Worm (Caenorhabditis elegans) whole organism, L4 larva: Measurements from ENCODE around the gene F31F6.3.

Experiments used
- F10B5.3 ChIP-seq: sonication (generic microtip); optimal IDR thresholded peaks from 2 replicates; lab custom pipeline; 2016; ENCODE audit warnings: mild to moderate bottlenecking, missing genetic modification characterization, missing compliant biosample characterization
- F26F4.8 ChIP-seq: fragments of 200-800 bp; sonication (Bioruptor generic); conservative IDR thresholded peaks from 2 replicates; pipeline ENCODE4 v1.3.6; 2022; ENCODE audit warnings: missing genetic modification characterization, missing compliant biosample characterization
- F44E2.7 ChIP-seq: fragments of 200-800 bp; sonication (Bioruptor generic); IDR thresholded peaks from 2 replicates; pipeline ENCODE4 v2.1.2; 2022; ENCODE audit warnings: missing genetic modification characterization, missing compliant biosample characterization
- R02D3.7 ChIP-seq: fragments of 150-350 bp; sonication (generic microtip); optimal IDR thresholded peaks from 3 replicates; lab custom pipeline; 2014; ENCODE audit warnings: missing biosample characterization, missing genetic modification characterization
- Y105C5A.15 ChIP-seq: fragments of 200-800 bp; sonication (Bioruptor generic); IDR thresholded peaks from 2 replicates; pipeline ENCODE4 v1.3.6; 2022; ENCODE audit warnings: missing genetic modification characterization, missing compliant biosample characterization
- Y48G9A.11 ChIP-seq: fragments of 200-800 bp; sonication (Bioruptor generic); IDR thresholded peaks from 2 replicates; pipeline ENCODE4 v1.3.6; 2022; ENCODE audit warnings: missing genetic modification reagents, missing genetic modification characterization, missing compliant biosample characterization
- Y75B8A.6 ChIP-seq: fragments of 200-800 bp; sonication (Bioruptor generic); IDR thresholded peaks from 2 replicates; pipeline ENCODE4 v1.3.6; 2022; ENCODE audit warnings: missing genetic modification reagents, missing genetic modification characterization, missing compliant biosample characterization
- ZK337.2 ChIP-seq: fragments of 200-800 bp; sonication (Bioruptor generic); IDR thresholded peaks from 2 replicates; pipeline ENCODE4 v1.3.6; 2022; ENCODE audit warnings: missing genetic modification reagents, missing genetic modification characterization, missing compliant biosample characterization
- aha-1 ChIP-seq: fragments of 150-350 bp; peaks from one replicate; lab custom pipeline; 2014; ENCODE audit warnings: missing biosample characterization, missing genetic modification characterization
- aly-2 ChIP-seq: sonication (generic microtip); optimal IDR thresholded peaks from 2 replicates; lab custom pipeline; 2018; ENCODE audit warnings: missing biosample characterization, missing genetic modification characterization
- ama-1 ChIP-seq: fragments of 150-350 bp; optimal IDR thresholded peaks from 2 replicates; lab custom pipeline; 2014; ENCODE audit warnings: inconsistent platforms, mixed read lengths
- ceh-20 ChIP-seq: fragments of 200-800 bp; sonication (Bioruptor generic); IDR thresholded peaks from 2 replicates; pipeline ENCODE4 v1.3.6; 2022; ENCODE audit warnings: missing genetic modification reagents, missing genetic modification characterization, missing compliant biosample characterization
- ceh-28 ChIP-seq: fragments of 150-350 bp; optimal IDR thresholded peaks from 2 replicates; lab custom pipeline; 2014; ENCODE audit warnings: missing biosample characterization, missing genetic modification reagents, missing genetic modification characterization
- ceh-32 ChIP-seq: sonication (generic microtip); optimal IDR thresholded peaks from 2 replicates; lab custom pipeline; 2016; ENCODE audit warnings: mild to moderate bottlenecking, missing genetic modification characterization, missing compliant biosample characterization; ENCODE audit not compliant: poor library complexity
- ceh-82 ChIP-seq: sonication (generic microtip); optimal IDR thresholded peaks from 2 replicates; lab custom pipeline; 2017; ENCODE audit warnings: missing biosample characterization, missing genetic modification characterization
- ctbp-1 ChIP-seq: fragments of 200-800 bp; sonication (Bioruptor generic); IDR thresholded peaks from 2 replicates; pipeline ENCODE4 v1.3.6; 2022; ENCODE audit warnings: missing genetic modification reagents, missing genetic modification characterization, missing compliant biosample characterization
- daf-16 ChIP-seq, 3 experiments: sonication (generic microtip); optimal IDR thresholded peaks; 2 replicates each; lab custom pipeline; 2016 to 2017; ENCODE audit warnings: missing genetic modification characterization in 3 of 3, missing genetic modification reagents in 3 of 3, mild to moderate bottlenecking in 2 of 3, missing compliant biosample characterization in 2 of 3, missing biosample characterization in 1 of 3, moderate library complexity in 1 of 3
- daf-19 ChIP-seq: fragments of 200-800 bp; sonication (Bioruptor generic); conservative IDR thresholded peaks from 2 replicates; pipeline ENCODE4 v1.3.6; 2022; ENCODE audit warnings: missing genetic modification characterization, missing compliant biosample characterization
- dve-1 ChIP-seq: sonication (generic microtip); optimal IDR thresholded peaks from 2 replicates; lab custom pipeline; 2017; ENCODE audit warnings: antibody characterized with exemption, mild to moderate bottlenecking, missing genetic modification characterization, missing compliant biosample characterization; ENCODE audit not compliant: insufficient read depth
- egl-27 ChIP-seq: sonication (generic microtip); optimal IDR thresholded peaks from 3 replicates; lab custom pipeline; 2017; ENCODE audit warnings: missing biosample characterization, missing genetic modification reagents, missing genetic modification characterization
- hlh-11 ChIP-seq: fragments of 200-800 bp; sonication (Bioruptor generic); optimal IDR thresholded peaks from 2 replicates; lab custom pipeline; 2018; ENCODE audit warnings: mild to moderate bottlenecking, missing genetic modification characterization, missing compliant biosample characterization
- hlh-30 ChIP-seq: sonication (generic microtip); optimal IDR thresholded peaks from 2 replicates; lab custom pipeline; 2017; ENCODE audit warnings: antibody characterized with exemption, mild to moderate bottlenecking, missing genetic modification characterization, missing compliant biosample characterization; ENCODE audit not compliant: insufficient read depth
- hmg-1.1 ChIP-seq: fragments of 200-800 bp; sonication (Bioruptor generic); IDR thresholded peaks from 2 replicates; pipeline ENCODE4 v1.3.6; 2022; ENCODE audit warnings: missing genetic modification reagents, missing genetic modification characterization, missing compliant biosample characterization
- lim-7 ChIP-seq: fragments of 200-800 bp; sonication (Bioruptor generic); IDR thresholded peaks from 2 replicates; pipeline ENCODE4 v1.3.6; 2022; ENCODE audit warnings: missing genetic modification characterization, missing compliant biosample characterization
- lin-15B ChIP-seq: fragments of 150-350 bp; sonication (generic microtip); optimal IDR thresholded peaks from 3 replicates; lab custom pipeline; 2014; ENCODE audit warnings: missing biosample characterization, missing genetic modification characterization
- lin-38 ChIP-seq: fragments of 200-800 bp; sonication (Bioruptor generic); IDR thresholded peaks from 2 replicates; pipeline ENCODE4 v1.3.6; 2022; ENCODE audit warnings: missing genetic modification reagents, missing genetic modification characterization, missing compliant biosample characterization
- lir-3 ChIP-seq: sonication (generic microtip); optimal IDR thresholded peaks from 2 replicates; lab custom pipeline; 2016; ENCODE audit warnings: mild to moderate bottlenecking, missing genetic modification characterization, missing compliant biosample characterization
- madf-5 ChIP-seq, 2 experiments: fragments of 200-800 bp; sonication (Bioruptor generic); IDR thresholded peaks; 2 replicates each; pipeline ENCODE4 v1.3.6; 2022; ENCODE audit warnings: missing compliant biosample characterization in 2 of 2, missing genetic modification characterization in 2 of 2
- madf-9 ChIP-seq: fragments of 200-800 bp; sonication (Bioruptor generic); conservative IDR thresholded peaks from 2 replicates; pipeline ENCODE4 v1.3.6; 2022; ENCODE audit warnings: missing genetic modification reagents, missing genetic modification characterization, missing compliant biosample characterization
- mdl-1 ChIP-seq, 2 experiments: fragments of 150-350 bp in 1 of 2; sonication (generic microtip) in 1 of 2; optimal IDR thresholded peaks; 2 replicates each; lab custom pipeline; 2014 to 2017; ENCODE audit warnings: missing biosample characterization in 2 of 2, missing genetic modification characterization in 2 of 2
- mep-1 ChIP-seq: fragments of 150-350 bp; sonication (generic microtip); optimal IDR thresholded peaks from 3 replicates; lab custom pipeline; 2014; ENCODE audit warnings: missing biosample characterization, missing genetic modification characterization
- mxl-2 ChIP-seq: fragments of 200-800 bp; sonication (Bioruptor generic); conservative IDR thresholded peaks from 2 replicates; pipeline ENCODE4 v1.3.6; 2022; ENCODE audit warnings: missing genetic modification reagents, missing genetic modification characterization, missing compliant biosample characterization
- mxl-3 ChIP-seq: fragments of 200-800 bp; sonication (Bioruptor generic); optimal IDR thresholded peaks from 2 replicates; lab custom pipeline; 2018; ENCODE audit warnings: mild to moderate bottlenecking, missing genetic modification characterization, missing compliant biosample characterization
- nhr-11 ChIP-seq: fragments of 150-350 bp; optimal IDR thresholded peaks from 2 replicates; lab custom pipeline; 2014; ENCODE audit warnings: missing biosample characterization, missing genetic modification characterization
- nhr-111 ChIP-seq: fragments of 200-800 bp; sonication (Bioruptor generic); optimal IDR thresholded peaks from 2 replicates; lab custom pipeline; 2018; ENCODE audit warnings: mild to moderate bottlenecking, missing genetic modification characterization, missing compliant biosample characterization
- nhr-237 ChIP-seq: sonication (generic microtip); optimal IDR thresholded peaks from 2 replicates; lab custom pipeline; 2017; ENCODE audit warnings: missing biosample characterization, missing genetic modification characterization
- nhr-28 ChIP-seq: fragments of 150-350 bp; optimal IDR thresholded peaks from 2 replicates; lab custom pipeline; 2014; ENCODE audit warnings: missing biosample characterization, missing genetic modification characterization
- nhr-41 ChIP-seq: fragments of 200-800 bp; sonication (Bioruptor generic); IDR thresholded peaks from 2 replicates; pipeline ENCODE4 v1.3.6; 2022; ENCODE audit warnings: missing genetic modification reagents, missing genetic modification characterization, missing compliant biosample characterization
- nhr-42 ChIP-seq: fragments of 200-800 bp; sonication (Bioruptor generic); IDR thresholded peaks from 2 replicates; pipeline ENCODE4 v1.3.6; 2022; ENCODE audit warnings: missing genetic modification characterization, missing compliant biosample characterization
- php-3 ChIP-seq: fragments of 200-800 bp; sonication (Bioruptor generic); IDR thresholded peaks from 2 replicates; pipeline ENCODE4 v1.3.6; 2022; ENCODE audit warnings: missing genetic modification reagents, missing genetic modification characterization, missing compliant biosample characterization
- saeg-2 ChIP-seq: fragments of 200-800 bp; sonication (Bioruptor generic); IDR thresholded peaks from 2 replicates; pipeline ENCODE4 v1.3.6; 2022; ENCODE audit warnings: missing genetic modification reagents, missing genetic modification characterization, missing compliant biosample characterization
- skn-1 ChIP-seq: fragments of 150-350 bp; optimal IDR thresholded peaks from 2 replicates; lab custom pipeline; 2014; ENCODE audit warnings: missing biosample characterization, missing genetic modification characterization
- spr-1 ChIP-seq: sonication (generic microtip); optimal IDR thresholded peaks from 2 replicates; lab custom pipeline; 2016; ENCODE audit warnings: mild to moderate bottlenecking, missing genetic modification characterization, missing compliant biosample characterization
- spr-3 ChIP-seq: fragments of 200-800 bp; sonication (Bioruptor generic); optimal IDR thresholded peaks from 2 replicates; lab custom pipeline; 2018; ENCODE audit warnings: mild to moderate bottlenecking, missing genetic modification characterization, missing compliant biosample characterization
- tag-97 ChIP-seq: fragments of 200-800 bp; sonication (Bioruptor generic); IDR thresholded peaks from 2 replicates; pipeline ENCODE4 v1.3.6; 2022; ENCODE audit warnings: missing genetic modification characterization, missing compliant biosample characterization
- tra-1 ChIP-seq: fragments of 200-800 bp; sonication (Bioruptor generic); IDR thresholded peaks from 2 replicates; pipeline ENCODE4 v1.3.6; 2022; ENCODE audit warnings: missing genetic modification reagents, missing genetic modification characterization, missing compliant biosample characterization
- zag-1 ChIP-seq: fragments of 150-350 bp; optimal IDR thresholded peaks from 2 replicates; lab custom pipeline; 2014; ENCODE audit warnings: missing biosample characterization, missing genetic modification characterization
- zip-11 ChIP-seq: fragments of 200-800 bp; sonication (Bioruptor generic); IDR thresholded peaks from 2 replicates; pipeline ENCODE4 v1.3.6; 2022; ENCODE audit warnings: missing genetic modification characterization, missing compliant biosample characterization
- zip-2 ChIP-seq: fragments of 150-350 bp; optimal IDR thresholded peaks from 2 replicates; lab custom pipeline; 2014; ENCODE audit warnings: missing biosample characterization, missing genetic modification characterization

F31F6.3 gene

DNA sequence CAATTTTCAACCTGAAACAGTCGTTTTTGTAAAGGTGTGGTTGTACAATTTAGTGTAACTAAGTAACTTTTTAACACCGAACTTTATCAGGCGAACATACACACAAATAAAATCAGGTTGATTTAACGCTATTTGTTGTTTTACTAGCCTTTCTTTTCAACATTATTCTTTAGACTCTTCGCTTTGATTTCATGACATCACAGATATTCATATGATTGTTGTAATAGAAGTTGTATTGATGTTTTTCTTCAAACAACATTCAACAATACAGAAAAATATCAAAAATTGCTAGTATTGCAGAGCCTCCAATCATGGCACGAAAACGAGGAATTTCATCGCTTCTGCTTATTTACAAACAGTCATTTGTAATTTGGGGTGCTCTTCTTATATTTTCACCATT lies 22.2 kb upstream of the F31F6.3 start, which contains the start of gene nac-1:
nac-1 (plus strand) TSS at position 301 of the 400 bp plus-strand sequence.
- TF ChIP-seq zag-1 (tag; lab: Kevin White, UChicago) = no peak
- no peak for TF ChIP-seq F26F4.8 (GFP tag; lab: Robert Waterston, UW)
- TF ChIP-seq lim-7 (GFP tag; lab: Robert Waterston, UW) = no peak
- TF ChIP-seq Y105C5A.15 (GFP tag; lab: Robert Waterston, UW) = no peak
- no peak for TF ChIP-seq nhr-28
- no peak for TF ChIP-seq hlh-11 (tag; lab: Kevin White, UChicago)

DNA sequence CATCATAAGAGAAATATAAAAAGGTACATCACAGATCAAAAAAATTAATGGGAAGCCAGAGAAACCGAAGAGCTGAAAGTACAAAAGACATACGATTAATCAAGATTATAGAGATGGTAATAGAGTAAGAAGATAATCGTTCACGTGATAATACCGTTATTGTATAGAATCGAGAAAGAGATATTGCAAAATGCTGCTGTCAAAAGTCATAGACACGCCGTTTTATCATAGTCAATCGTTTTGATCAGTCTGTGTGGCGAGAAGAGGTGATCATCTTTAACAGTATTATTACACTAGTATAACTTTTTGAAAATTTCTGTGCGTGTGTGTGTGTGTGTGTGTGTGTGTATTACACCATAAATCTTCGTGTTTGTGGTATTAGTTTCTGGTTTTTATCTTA lies 21.7 kb upstream of the F31F6.3 start:
- no peak for TF ChIP-seq nhr-42 (GFP tag; lab: Robert Waterston, UW)
- no peak for TF ChIP-seq nhr-237 (tag; lab: Kevin White, UChicago)
- TF ChIP-seq mxl-2 (GFP tag; lab: Robert Waterston, UW) = no peak
- TF ChIP-seq hlh-30 (tag; lab: Kevin White, UChicago) = peak; percentile 31
- no peak for TF ChIP-seq zag-1 (tag; lab: Kevin White, UChicago)
- TF ChIP-seq egl-27 (tag; lab: Kevin White, UChicago) = no peak
- TF ChIP-seq tag-97 (GFP tag; lab: Robert Waterston, UW) = no peak
- peak; percentile 27 for TF ChIP-seq hlh-11 (tag; lab: Kevin White, UChicago)
- TF ChIP-seq ceh-82 (tag; lab: Kevin White, UChicago) = no peak
- peak; percentile 33 for TF ChIP-seq aha-1
- no peak for TF ChIP-seq daf-19 (GFP tag; lab: Robert Waterston, UW)
- no peak for TF ChIP-seq Y75B8A.6
- no peak for TF ChIP-seq ceh-32 (tag; lab: Kevin White, UChicago)
- no peak for TF ChIP-seq madf-9
- TF ChIP-seq ceh-20 (GFP tag; lab: Robert Waterston, UW) = 0 out of 2 replicates have a peak, but pooled peaks have one; percentile 38
- TF ChIP-seq saeg-2 (GFP tag; lab: Robert Waterston, UW) = no peak
- no peak for TF ChIP-seq nhr-11 (tag; lab: Kevin White, UChicago)
- TF ChIP-seq daf-16 (GFP tag; optimal IDR thresholded peaks at IDR 0.05; lab: Kevin White, UChicago) = no peak
- TF ChIP-seq daf-16 (tag; optimal IDR thresholded peaks at IDR 0.05; lab: Kevin White, UChicago) = no peak
- TF ChIP-seq nhr-41 (GFP tag; lab: Robert Waterston, UW) = no peak
- no peak for TF ChIP-seq spr-3 (GFP tag; lab: Kevin White, UChicago)
- no peak for TF ChIP-seq ZK337.2
- no peak for TF ChIP-seq lir-3 (tag; lab: Kevin White, UChicago)
- no peak for TF ChIP-seq zip-2
- TF ChIP-seq skn-1 (tag; lab: Kevin White, UChicago) = no peak
- no peak for TF ChIP-seq php-3 (GFP tag; lab: Robert Waterston, UW)
- TF ChIP-seq Y48G9A.11 (GFP tag; lab: Robert Waterston, UW) = no peak
- no peak for TF ChIP-seq lim-7 (GFP tag; lab: Robert Waterston, UW)
- TF ChIP-seq nhr-111 (GFP tag; lab: Kevin White, UChicago) = no peak
- no peak for TF ChIP-seq F44E2.7
- TF ChIP-seq hmg-1.1 (GFP tag; lab: Robert Waterston, UW) = no peak
- no peak for TF ChIP-seq lin-15B
- no peak for TF ChIP-seq lin-38 (GFP tag; lab: Robert Waterston, UW)
- TF ChIP-seq aly-2 (tag; lab: Kevin White, UChicago) = no peak
- no peak for TF ChIP-seq ceh-28 (tag; lab: Kevin White, UChicago)
- TF ChIP-seq R02D3.7 (tag; lab: Kevin White, UChicago) = no peak
- TF ChIP-seq zip-11 (GFP tag; lab: Robert Waterston, UW) = no peak
- TF ChIP-seq mep-1 (tag; lab: Kevin White, UChicago) = peak; percentile 35
- peak; percentile 62; the same call in 1 of the 2 replicates for TF ChIP-seq tra-1
- TF ChIP-seq ctbp-1 (GFP tag; lab: Robert Waterston, UW) = no peak
- no peak for TF ChIP-seq madf-5 (GFP tag; IDR thresholded peaks at IDR 0.05; lab: Robert Waterston, UW)
- no peak for TF ChIP-seq F26F4.8 (GFP tag; lab: Robert Waterston, UW)
- TF ChIP-seq F10B5.3 (tag; lab: Kevin White, UChicago) = no peak
- peak in 1 of 2 experiments; percentile 58 for TF ChIP-seq mdl-1 (tag; optimal IDR thresholded peaks at IDR 0.05; lab: Kevin White, UChicago)
- no peak for TF ChIP-seq dve-1 (tag; lab: Kevin White, UChicago)
- no peak for TF ChIP-seq spr-1 (tag; lab: Kevin White, UChicago)
- TF ChIP-seq ama-1 (lab: Kevin White, UChicago) = no peak
- peak; percentile 23 for TF ChIP-seq mxl-3 (GFP tag; lab: Kevin White, UChicago)
- peak; percentile 69 for TF ChIP-seq nhr-28
